Fruit fly (Drosophila melanogaster) whole organism, wandering third instar larva: ENCODE results near the gene CG32110.

Source experiments
- CG32264 ChIP-seq: fragments of 200-800 bp; sonication (Bioruptor generic); optimal IDR thresholded peaks from 2 replicates; lab custom pipeline; 2016; ENCODE audit warnings: missing biosample characterization, missing genetic modification characterization
- CG9705 ChIP-seq: fragments of 200-800 bp; sonication (Bioruptor generic); optimal IDR thresholded peaks from 2 replicates; lab custom pipeline; 2018; ENCODE audit warnings: missing biosample characterization, mild to moderate bottlenecking, missing genetic modification characterization
- Dfd ChIP-seq: fragments of >200 bp; optimal IDR thresholded peaks from 2 replicates; lab custom pipeline; 2017; ENCODE audit warnings: missing biosample characterization, missing genetic modification characterization
- Dif ChIP-seq: fragments of 200-275, 200-300 bp; sonication (Bioruptor generic); optimal IDR thresholded peaks from 2 replicates; lab custom pipeline; 2018; ENCODE audit warnings: missing biosample characterization, missing genetic modification characterization; ENCODE audit not compliant: partially characterized antibody
- GATAd ChIP-seq: sonication (Bioruptor generic); optimal IDR thresholded peaks from 2 replicates; lab custom pipeline; 2016; ENCODE audit warnings: missing biosample characterization, missing genetic modification characterization
- HLH106 ChIP-seq: fragments of 200-800 bp; optimal IDR thresholded peaks from 3 replicates; lab custom pipeline; 2019; ENCODE audit warnings: missing biosample characterization, mild to moderate bottlenecking, missing genetic modification characterization, moderate library complexity
- Hnf4 ChIP-seq: fragments of 200-800 bp; sonication (Bioruptor generic); optimal IDR thresholded peaks from 2 replicates; lab custom pipeline; 2016; ENCODE audit warnings: missing biosample characterization, mild to moderate bottlenecking, missing genetic modification characterization
- Hr83 ChIP-seq: fragments of 200-300 bp; sonication (Bioruptor generic); optimal IDR thresholded peaks from 2 replicates; lab custom pipeline; 2016; ENCODE audit warnings: missing biosample characterization, mild to moderate bottlenecking, missing genetic modification characterization, moderate library complexity; ENCODE audit not compliant: poor library complexity, severe bottlenecking
- Jra ChIP-seq: sonication (Bioruptor generic); optimal IDR thresholded peaks from 2 replicates; lab custom pipeline; 2016; ENCODE audit warnings: missing biosample characterization, missing genetic modification characterization
- Mio ChIP-seq: sonication (Bioruptor generic); optimal IDR thresholded peaks from 2 replicates; lab custom pipeline; 2016; ENCODE audit warnings: missing biosample characterization, missing genetic modification characterization
- Myc ChIP-seq: fragments of >200 bp; optimal IDR thresholded peaks from 2 replicates; lab custom pipeline; 2017
- N ChIP-seq: fragments of >200 bp; optimal IDR thresholded peaks from 2 replicates; lab custom pipeline; 2018; ENCODE audit warnings: missing biosample characterization, missing external identifiers, missing genetic modification characterization
- OdsH ChIP-seq: fragments of 200-800 bp; sonication (Bioruptor generic); optimal IDR thresholded peaks from 2 replicates; lab custom pipeline; 2016; ENCODE audit warnings: missing biosample characterization, mild to moderate bottlenecking, missing genetic modification characterization
- Rel ChIP-seq, 2 experiments: fragments of 200-800 bp; sonication (Bioruptor generic) in 1 of 2; optimal IDR thresholded peaks; 2 replicates in 1 of 2; 3 replicates in 1 of 2; lab custom pipeline; 2016 to 2019; ENCODE audit warnings: mild to moderate bottlenecking in 2 of 2, missing biosample characterization in 2 of 2, missing genetic modification characterization in 2 of 2, moderate library complexity in 1 of 2
- Sp1 ChIP-seq: fragments of 200-800 bp; sonication (Bioruptor generic); optimal IDR thresholded peaks from 3 replicates; lab custom pipeline; 2019; ENCODE audit warnings: missing biosample characterization, mild to moderate bottlenecking, missing genetic modification characterization, moderate library complexity
- Vsx2 ChIP-seq: fragments of 200-300, 225-300 bp; sonication (Bioruptor generic); optimal IDR thresholded peaks from 2 replicates; lab custom pipeline; 2018; ENCODE audit warnings: missing biosample characterization, missing genetic modification characterization; ENCODE audit not compliant: partially characterized antibody
- br ChIP-seq: fragments of 200-800 bp; sonication (Bioruptor generic); optimal IDR thresholded peaks from 2 replicates; lab custom pipeline; 2016; ENCODE audit warnings: missing biosample characterization, missing genetic modification characterization
- brk ChIP-seq: fragments of 200-800 bp; sonication (Bioruptor generic); optimal IDR thresholded peaks from 2 replicates; lab custom pipeline; 2016; ENCODE audit warnings: missing biosample characterization, mild to moderate bottlenecking, missing genetic modification characterization
- dl ChIP-seq, 2 experiments: fragments of 175-275, 200-275 bp in 1 of 2; fragments of 200-275 bp in 1 of 2; sonication (Bioruptor generic); optimal IDR thresholded peaks; lab custom pipeline; 2018; ENCODE audit warnings: mild to moderate bottlenecking in 2 of 2, missing biosample characterization in 2 of 2, missing genetic modification characterization in 2 of 2, moderate library complexity in 2 of 2; ENCODE audit not compliant: partially characterized antibody in 2 of 2, insufficient read depth in 1 of 2
- dmrt93B ChIP-seq: fragments of 200-800 bp; sonication (Bioruptor generic); optimal IDR thresholded peaks from 2 replicates; lab custom pipeline; 2018; ENCODE audit warnings: missing biosample characterization, mild to moderate bottlenecking, missing genetic modification characterization
- dsf ChIP-seq: sonication (Bioruptor generic); optimal IDR thresholded peaks from 2 replicates; lab custom pipeline; 2016; ENCODE audit warnings: missing biosample characterization, missing genetic modification characterization, borderline replicate concordance
- ey ChIP-seq: fragments of 200-800 bp; sonication (Bioruptor generic); optimal IDR thresholded peaks from 2 replicates; lab custom pipeline; 2016; ENCODE audit warnings: missing biosample characterization, missing genetic modification characterization
- foxo ChIP-seq, 2 experiments: fragments of 200-800 bp; sonication (Bioruptor generic); optimal IDR thresholded peaks; 2 replicates in 1 of 2; 3 replicates in 1 of 2; lab custom pipeline; 2016 to 2017; ENCODE audit warnings: missing biosample characterization in 2 of 2, missing genetic modification characterization in 2 of 2
- fru ChIP-seq: fragments of 200-800 bp; sonication (Bioruptor generic); optimal IDR thresholded peaks from 3 replicates; lab custom pipeline; 2016; ENCODE audit warnings: missing biosample characterization, mild to moderate bottlenecking, missing genetic modification characterization
- h ChIP-seq: fragments of 200-800 bp; sonication (Bioruptor generic); optimal IDR thresholded peaks from 3 replicates; lab custom pipeline; 2016; ENCODE audit warnings: missing biosample characterization, mild to moderate bottlenecking, missing genetic modification characterization
- jim ChIP-seq: fragments of 175-275, 200-325 bp; sonication (Bioruptor generic); optimal IDR thresholded peaks from 2 replicates; lab custom pipeline; 2016; ENCODE audit warnings: missing biosample characterization, mild to moderate bottlenecking, missing genetic modification characterization
- lola ChIP-seq: fragments of >200 bp; optimal IDR thresholded peaks from 2 replicates; lab custom pipeline; 2017; ENCODE audit warnings: missing biosample characterization, missing genetic modification characterization
- pan ChIP-seq: fragments of >200 bp; optimal IDR thresholded peaks from 2 replicates; lab custom pipeline; 2017
- psq ChIP-seq: fragments of 200-800 bp; sonication (Bioruptor generic); optimal IDR thresholded peaks from 3 replicates; lab custom pipeline; 2017; ENCODE audit warnings: missing biosample characterization, mild to moderate bottlenecking, missing genetic modification characterization, moderate library complexity
- rgr ChIP-seq: fragments of 200-800 bp; sonication (Bioruptor generic); optimal IDR thresholded peaks from 3 replicates; lab custom pipeline; 2016; ENCODE audit warnings: missing biosample characterization, mild to moderate bottlenecking, missing genetic modification characterization
- sage ChIP-seq: fragments of 200-800 bp; sonication (Bioruptor generic); optimal IDR thresholded peaks from 2 replicates; lab custom pipeline; 2016; ENCODE audit warnings: missing biosample characterization, mild to moderate bottlenecking, missing genetic modification characterization
- sv ChIP-seq: fragments of 200-800 bp; sonication (Bioruptor generic); optimal IDR thresholded peaks from 3 replicates; lab custom pipeline; 2016; ENCODE audit warnings: missing biosample characterization, missing genetic modification characterization
- tai ChIP-seq: sonication (Bioruptor generic); optimal IDR thresholded peaks from 2 replicates; lab custom pipeline; 2016; ENCODE audit warnings: missing biosample characterization, missing genetic modification characterization
- usp ChIP-seq: fragments of >200 bp; optimal IDR thresholded peaks from 2 replicates; lab custom pipeline; 2017; ENCODE audit warnings: missing biosample characterization, missing genetic modification characterization

The CG32110 gene

DNA sequence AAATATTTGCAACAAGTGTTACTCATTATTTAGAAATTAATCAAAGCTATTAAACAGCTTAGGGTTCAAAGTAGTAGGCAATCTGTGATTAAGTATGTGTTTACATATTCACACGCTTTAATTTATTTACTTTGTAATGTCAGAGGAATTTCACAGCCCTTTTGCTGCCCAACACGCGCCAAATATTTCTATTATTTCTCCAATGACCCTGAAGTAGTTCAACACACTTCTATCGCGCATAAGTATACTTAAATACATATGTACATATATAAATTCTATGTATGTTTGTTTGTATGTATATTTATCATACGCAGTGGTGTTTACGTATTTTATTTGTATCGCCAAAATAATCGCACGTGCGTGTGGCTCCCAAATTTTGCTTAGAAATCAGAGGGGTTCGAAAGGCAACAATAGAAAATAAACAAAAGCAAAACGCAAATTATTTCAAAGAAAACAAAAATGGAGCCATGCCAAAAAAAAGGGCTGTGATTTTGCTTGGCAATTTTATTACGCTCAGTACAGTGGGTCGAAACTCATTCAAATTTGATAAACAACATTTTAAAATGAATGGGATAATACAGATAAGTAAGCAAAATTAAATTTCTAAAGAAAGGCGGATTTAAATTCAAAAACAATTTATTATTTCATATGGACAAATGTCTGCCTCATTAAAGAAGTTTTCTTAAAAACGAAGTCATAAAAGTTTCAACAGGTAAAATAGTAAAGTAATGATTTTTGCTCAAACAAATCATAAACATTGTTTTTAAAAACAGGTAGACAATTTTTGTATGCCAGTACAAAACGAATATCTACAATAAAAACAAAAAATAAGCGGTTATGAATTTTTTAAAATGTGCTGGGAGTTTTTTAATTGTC, 5.1 kb upstream of the CG32110 start:
- TF ChIP-seq rgr (GFP tag; lab: Kevin White, UChicago): peak; percentile 43
- peak; percentile 13 for TF ChIP-seq Sp1 (GFP tag; lab: Kevin White, UChicago)
- TF ChIP-seq CG9705: no peak
- TF ChIP-seq HLH106: peak; percentile 25
- TF ChIP-seq foxo (GFP tag; optimal IDR thresholded peaks at IDR 0.05; lab: Kevin White, UChicago): peak in 1 of 2 experiments; percentile 28
- no peak for TF ChIP-seq h (GFP tag; lab: Kevin White, UChicago)
- TF ChIP-seq br (GFP tag; lab: Kevin White, UChicago): no peak
- TF ChIP-seq sv (GFP tag; lab: Kevin White, UChicago): peak; percentile 79
- no peak for TF ChIP-seq Vsx2 (GFP tag; lab: Kevin White, UChicago)
- peak; percentile 55 for TF ChIP-seq fru (GFP tag; lab: Kevin White, UChicago)
- TF ChIP-seq ey (GFP tag; lab: Kevin White, UChicago): peak; percentile 26

DNA sequence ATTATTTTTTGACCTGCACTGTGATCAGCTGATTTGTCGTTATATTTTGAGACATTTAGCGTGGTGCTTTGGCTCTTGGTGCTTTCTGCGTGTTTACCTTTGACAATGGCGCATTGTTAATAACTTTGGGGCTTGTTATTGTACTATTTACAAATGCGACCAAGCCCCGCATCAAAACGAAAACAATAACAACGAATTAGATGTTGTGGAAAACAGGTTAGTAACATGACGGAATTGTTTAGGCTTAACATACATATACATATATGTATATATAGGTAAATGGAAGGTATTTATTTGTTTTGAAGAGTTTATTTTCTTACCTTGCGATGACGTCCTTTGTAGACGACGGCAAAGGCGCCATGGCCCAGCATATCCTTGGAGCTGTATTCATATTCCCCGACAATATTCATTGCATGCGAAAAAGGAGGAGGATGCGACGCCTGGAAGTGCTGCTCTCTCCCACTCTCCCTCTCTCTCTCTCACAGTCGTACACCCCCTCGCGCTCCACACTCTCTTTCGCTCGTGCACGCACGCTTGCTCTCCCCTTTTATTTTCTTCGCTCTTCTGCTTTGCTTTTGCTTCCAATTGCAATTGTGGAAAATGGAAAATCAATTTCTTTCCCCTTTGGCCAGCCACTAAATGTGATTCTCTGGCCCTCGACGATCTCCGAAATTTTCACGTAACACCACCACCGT, 4.3 kb upstream of the CG32110 start:
- TF ChIP-seq lola (GFP tag; lab: Kevin White, UChicago): peak; percentile 84
- TF ChIP-seq ey (GFP tag; lab: Kevin White, UChicago): no peak
- no peak for TF ChIP-seq CG32264 (GFP tag; lab: Kevin White, UChicago)
- no peak for TF ChIP-seq GATAd (GFP tag; lab: Kevin White, UChicago)
- TF ChIP-seq Hnf4 (GFP tag; lab: Kevin White, UChicago): no peak
- no peak for TF ChIP-seq HLH106
- no peak for TF ChIP-seq sage
- TF ChIP-seq sv (GFP tag; lab: Kevin White, UChicago): no peak
- TF ChIP-seq psq: peak; percentile 80
- peak; percentile 15 for TF ChIP-seq OdsH
- TF ChIP-seq tai: no peak
- TF ChIP-seq Dif: peak; percentile 94
- no peak for TF ChIP-seq brk (GFP tag; lab: Kevin White, UChicago)
- TF ChIP-seq Hr83 (GFP tag; lab: Kevin White, UChicago): peak; percentile 5
- no peak for TF ChIP-seq Myc (lab: Kevin White, UChicago)
- no peak for TF ChIP-seq Jra (GFP tag; lab: Kevin White, UChicago)
- TF ChIP-seq pan (lab: Kevin White, UChicago): no peak
- no peak for TF ChIP-seq dmrt93B (GFP tag; lab: Kevin White, UChicago)
- no peak for TF ChIP-seq N (GFP tag; lab: Kevin White, UChicago)
- no peak for TF ChIP-seq Dfd
- TF ChIP-seq jim: no peak
- no peak for TF ChIP-seq br (GFP tag; lab: Kevin White, UChicago)
- TF ChIP-seq usp (GFP tag; lab: Kevin White, UChicago): no peak
- peak; percentile 65 to 89 for TF ChIP-seq dl (GFP tag; optimal IDR thresholded peaks at IDR 0.05; lab: Kevin White, UChicago; ENCODE audit: insufficient read depth in 1 of 2, partially characterized antibody in 2 of 2)

DNA sequence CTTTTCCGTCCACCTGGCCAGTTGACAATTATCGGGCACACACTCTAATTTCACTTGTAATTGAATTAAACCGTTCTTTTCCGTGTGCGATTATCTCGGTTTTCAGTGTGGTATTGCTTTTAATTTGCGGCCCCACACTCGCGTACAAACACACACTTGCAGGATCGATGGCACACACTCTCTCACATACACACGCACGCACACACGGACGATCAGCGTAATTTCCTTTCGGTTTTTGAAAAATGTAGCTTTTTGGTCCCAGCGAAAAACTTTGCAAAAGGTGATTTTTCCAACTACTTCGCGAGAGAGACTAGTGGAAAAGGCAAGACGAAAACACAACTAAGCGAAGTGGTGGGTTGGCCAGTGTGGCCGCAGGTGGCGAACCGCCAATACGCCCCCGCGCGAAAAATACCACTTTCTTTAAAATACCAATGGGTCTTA, 3.8 kb upstream of the CG32110 start, which contains the start of gene Atg1:
Gene Atg1, minus strand, starts transcription at position 387 of the 441 bp plus-strand sequence.
- TF ChIP-seq psq (peak; percentile 69), Sp1 (GFP tag; lab: Kevin White, UChicago) (peak; percentile 14), Mio (GFP tag; lab: Kevin White, UChicago) (no peak), sage (no peak), Jra (GFP tag; lab: Kevin White, UChicago) (no peak), br (GFP tag; lab: Kevin White, UChicago) (no peak), sv (GFP tag; lab: Kevin White, UChicago) (no peak), Dfd (no peak), GATAd (GFP tag; lab: Kevin White, UChicago) (no peak), Dif (peak; percentile 49), jim (no peak), Rel (GFP tag; optimal IDR thresholded peaks at IDR 0.05; lab: Kevin White, UChicago) (no peak), Rel (tag; optimal IDR thresholded peaks at IDR 0.05; lab: Kevin White, UChicago) (peak; percentile 50), Hr83 (GFP tag; lab: Kevin White, UChicago) (peak; percentile 31), HLH106 (peak; percentile 1), dsf (GFP tag; lab: Kevin White, UChicago) (no peak), rgr (GFP tag; lab: Kevin White, UChicago) (peak; percentile 31), brk (GFP tag; lab: Kevin White, UChicago) (no peak), foxo (GFP tag; optimal IDR thresholded peaks at IDR 0.05; lab: Kevin White, UChicago) (no peak)
- TF ChIP-seq, all 38 proteins: peak for 7
